Worm (Caenorhabditis elegans) whole organism, L4/young adult: ENCODE data around the gene C05C12.6.

ENCODE experiments used
- W03F9.2 ChIP-seq: fragments of 150-350 bp; optimal IDR thresholded peaks from 2 replicates; lab custom pipeline; 2014; ENCODE audit warnings: missing biosample characterization, missing genetic modification characterization
- dao-5 ChIP-seq: sonication (generic microtip); optimal IDR thresholded peaks from 2 replicates; lab custom pipeline; 2016; ENCODE audit warnings: missing genotype, missing genetic modification characterization, moderate library complexity, missing compliant biosample characterization
- him-1 ChIP-seq: sonication (generic microtip); optimal IDR thresholded peaks from 2 replicates; lab custom pipeline; 2016; ENCODE audit warnings: missing genotype, missing genetic modification reagents, missing genetic modification characterization, missing compliant biosample characterization

DNA sequence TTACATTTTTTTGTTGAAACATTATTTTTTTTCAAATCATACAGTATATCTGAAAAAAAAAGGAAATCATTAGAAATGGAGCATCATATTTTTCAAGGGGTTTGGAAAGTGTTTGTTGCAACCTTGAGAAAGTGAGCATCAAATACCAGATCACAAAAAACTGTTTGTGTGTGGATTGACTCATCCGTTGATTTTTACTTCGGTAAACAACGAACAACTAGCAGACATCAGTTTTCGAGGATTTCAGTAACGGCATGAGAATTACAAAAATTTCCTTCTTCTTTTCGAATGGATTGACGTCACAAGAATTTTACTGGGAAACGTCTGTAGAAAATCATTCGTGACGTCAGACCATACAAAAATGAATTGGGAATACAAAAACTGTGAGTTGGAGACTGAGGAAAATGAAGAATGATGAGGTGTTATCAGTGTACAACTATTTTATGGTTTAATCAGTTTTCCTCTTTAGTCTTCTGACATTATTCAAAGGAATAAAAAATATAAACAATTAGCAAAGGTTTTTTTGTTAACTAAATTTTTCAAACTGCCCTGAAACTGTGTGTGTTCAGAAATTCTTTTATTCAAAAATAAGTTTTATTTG is 6.9 kb upstream of the C05C12.6 start, which contains the start of gene C05C12.4:
- TF ChIP-seq dao-5 (tag; lab: Kevin White, UChicago) = no peak
- TF ChIP-seq him-1 (tag; lab: Kevin White, UChicago) = no peak
- TF ChIP-seq W03F9.2 = no peak
